Fruit fly (Drosophila melanogaster): ENCODE results near the gene CG11470.

DNA sequence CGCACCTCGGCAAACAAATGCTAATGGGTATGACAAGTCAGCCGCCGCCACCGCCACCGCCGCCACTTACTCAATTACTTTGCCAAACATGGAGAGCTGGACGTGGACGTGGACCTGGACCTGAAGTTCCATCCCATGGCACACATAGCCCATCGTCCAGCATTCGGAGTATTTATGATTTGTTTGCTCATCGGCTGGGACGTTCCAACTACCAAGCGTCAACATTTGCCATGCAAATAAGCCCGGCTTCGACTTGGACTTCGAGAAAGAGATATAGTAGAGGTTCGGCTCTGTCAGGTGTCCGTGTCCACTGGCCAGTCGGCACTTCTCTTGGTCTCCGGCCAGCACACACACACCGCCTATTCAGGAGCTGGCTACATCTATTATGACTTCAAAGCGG is 40.8 kb downstream of the CG11470 start:
- no peak for TF ChIP-seq Abd-B (GFP tag; optimal IDR thresholded peaks at IDR 0.05)
- TF ChIP-seq psq (GFP tag; optimal IDR thresholded peaks at IDR 0.05) = no peak
- TF ChIP-seq HLH106 (tag; optimal IDR thresholded peaks at IDR 0.05) = no peak

Measured in whole organism, wandering third instar larva.